Worm (Caenorhabditis elegans) whole organism, L4 larva: ENCODE data around the gene pfk-1.2.
A peak's percentile ranks its signal among the peaks of the same experiment; 100 is the strongest.

Source experiments
- F10B5.3 ChIP-seq: sonication (generic microtip); optimal IDR thresholded peaks from 2 replicates; lab custom pipeline; 2016; ENCODE audit warnings: mild to moderate bottlenecking, missing genetic modification characterization, missing compliant biosample characterization
- F37D6.2 ChIP-seq: sonication (generic microtip); optimal IDR thresholded peaks from 2 replicates; lab custom pipeline; 2016; ENCODE audit warnings: mild to moderate bottlenecking, missing genetic modification characterization, missing compliant biosample characterization
- F49E8.2 ChIP-seq: sonication (generic microtip); optimal IDR thresholded peaks from 2 replicates; lab custom pipeline; 2016; ENCODE audit warnings: missing compliant biosample characterization, mild to moderate bottlenecking, missing genetic modification characterization, borderline replicate concordance
- Y5F2A.4 ChIP-seq: fragments of 200-800 bp; sonication (Bioruptor generic); optimal IDR thresholded peaks from 2 replicates; lab custom pipeline; 2018; ENCODE audit warnings: mild to moderate bottlenecking, missing genetic modification characterization, missing compliant biosample characterization
- Y75B8A.6 ChIP-seq: fragments of 200-800 bp; sonication (Bioruptor generic); IDR thresholded peaks from 2 replicates; pipeline ENCODE4 v1.3.6; 2022; ENCODE audit warnings: missing genetic modification reagents, missing genetic modification characterization, missing compliant biosample characterization
- ZK337.2 ChIP-seq: fragments of 200-800 bp; sonication (Bioruptor generic); IDR thresholded peaks from 2 replicates; pipeline ENCODE4 v1.3.6; 2022; ENCODE audit warnings: missing genetic modification reagents, missing genetic modification characterization, missing compliant biosample characterization
- ZK546.5 ChIP-seq, 2 experiments: sonication (generic microtip); optimal IDR thresholded peaks; 2 replicates each; lab custom pipeline; 2017; ENCODE audit warnings: missing biosample characterization in 2 of 2, missing genetic modification characterization in 2 of 2
- aha-1 ChIP-seq: fragments of 150-350 bp; peaks from one replicate; lab custom pipeline; 2014; ENCODE audit warnings: missing biosample characterization, missing genetic modification characterization
- ceh-20 ChIP-seq: fragments of 200-800 bp; sonication (Bioruptor generic); IDR thresholded peaks from 2 replicates; pipeline ENCODE4 v1.3.6; 2022; ENCODE audit warnings: missing genetic modification reagents, missing genetic modification characterization, missing compliant biosample characterization
- ceh-32 ChIP-seq: sonication (generic microtip); optimal IDR thresholded peaks from 2 replicates; lab custom pipeline; 2016; ENCODE audit warnings: mild to moderate bottlenecking, missing genetic modification characterization, missing compliant biosample characterization; ENCODE audit not compliant: poor library complexity
- ces-1 ChIP-seq: fragments of 150-350 bp; sonication (generic microtip); optimal IDR thresholded peaks from 4 replicates; lab custom pipeline; 2014; ENCODE audit warnings: missing biosample characterization, missing genetic modification reagents, missing genetic modification characterization
- ctbp-1 ChIP-seq: fragments of 200-800 bp; sonication (Bioruptor generic); IDR thresholded peaks from 2 replicates; pipeline ENCODE4 v1.3.6; 2022; ENCODE audit warnings: missing genetic modification reagents, missing genetic modification characterization, missing compliant biosample characterization
- daf-12 ChIP-seq: fragments of 150-350 bp; optimal IDR thresholded peaks from 2 replicates; lab custom pipeline; 2014; ENCODE audit warnings: missing biosample characterization, missing genetic modification reagents, missing genetic modification characterization
- daf-16 ChIP-seq, 3 experiments: sonication (generic microtip); optimal IDR thresholded peaks; 2 replicates each; lab custom pipeline; 2016 to 2017; ENCODE audit warnings: missing genetic modification characterization in 3 of 3, missing genetic modification reagents in 3 of 3, mild to moderate bottlenecking in 2 of 3, missing compliant biosample characterization in 2 of 3, missing biosample characterization in 1 of 3, moderate library complexity in 1 of 3
- dmd-6 ChIP-seq: fragments of 200-800 bp; sonication (Bioruptor generic); IDR thresholded peaks from 2 replicates; pipeline ENCODE4 v1.3.6; 2022; ENCODE audit warnings: missing genetic modification reagents, missing genetic modification characterization, missing compliant biosample characterization
- dmd-8 ChIP-seq: fragments of 200-800 bp; sonication (Bioruptor generic); IDR thresholded peaks from 2 replicates; pipeline ENCODE4 v1.3.6; 2022; ENCODE audit warnings: missing genetic modification characterization, missing compliant biosample characterization
- dmd-9 ChIP-seq: fragments of 200-800 bp; sonication (Bioruptor generic); IDR thresholded peaks from 2 replicates; pipeline ENCODE4 v1.3.6; 2022; ENCODE audit warnings: missing genetic modification reagents, missing genetic modification characterization, missing compliant biosample characterization
- dpl-1 ChIP-seq: fragments of 150-350 bp; optimal IDR thresholded peaks from 2 replicates; lab custom pipeline; 2014; ENCODE audit warnings: missing biosample characterization, missing genetic modification reagents, missing genetic modification characterization
- fos-1 ChIP-seq: fragments of 150-350 bp; optimal IDR thresholded peaks from 2 replicates; lab custom pipeline; 2014; ENCODE audit warnings: missing biosample characterization, missing genetic modification characterization
- gei-8 ChIP-seq: fragments of 200-800 bp; sonication (Bioruptor generic); optimal IDR thresholded peaks from 2 replicates; lab custom pipeline; 2018; ENCODE audit warnings: mild to moderate bottlenecking, missing genetic modification characterization, missing compliant biosample characterization
- hif-1 ChIP-seq, 2 experiments: sonication (generic microtip); optimal IDR thresholded peaks; 2 replicates each; lab custom pipeline; 2016 to 2017; ENCODE audit warnings: missing compliant biosample characterization in 2 of 2, missing genetic modification characterization in 2 of 2, missing genetic modification reagents in 2 of 2, missing genotype in 2 of 2, mild to moderate bottlenecking in 1 of 2
- hmg-1.1 ChIP-seq: fragments of 200-800 bp; sonication (Bioruptor generic); IDR thresholded peaks from 2 replicates; pipeline ENCODE4 v1.3.6; 2022; ENCODE audit warnings: missing genetic modification reagents, missing genetic modification characterization, missing compliant biosample characterization
- jun-1 ChIP-seq: fragments of 150-350 bp; optimal IDR thresholded peaks from 2 replicates; lab custom pipeline; 2014; ENCODE audit warnings: missing biosample characterization, missing genetic modification reagents, missing genetic modification characterization
- lim-7 ChIP-seq: fragments of 200-800 bp; sonication (Bioruptor generic); IDR thresholded peaks from 2 replicates; pipeline ENCODE4 v1.3.6; 2022; ENCODE audit warnings: missing genetic modification characterization, missing compliant biosample characterization
- lin-38 ChIP-seq: fragments of 200-800 bp; sonication (Bioruptor generic); IDR thresholded peaks from 2 replicates; pipeline ENCODE4 v1.3.6; 2022; ENCODE audit warnings: missing genetic modification reagents, missing genetic modification characterization, missing compliant biosample characterization
- lir-3 ChIP-seq: sonication (generic microtip); optimal IDR thresholded peaks from 2 replicates; lab custom pipeline; 2016; ENCODE audit warnings: mild to moderate bottlenecking, missing genetic modification characterization, missing compliant biosample characterization
- lsy-2 ChIP-seq, 2 experiments: fragments of 150-350 bp in 1 of 2; sonication (generic microtip) in 1 of 2; optimal IDR thresholded peaks; 2 replicates each; lab custom pipeline; 2014 to 2017; ENCODE audit warnings: missing biosample characterization in 2 of 2, missing genetic modification characterization in 2 of 2
- madf-9 ChIP-seq: fragments of 200-800 bp; sonication (Bioruptor generic); conservative IDR thresholded peaks from 2 replicates; pipeline ENCODE4 v1.3.6; 2022; ENCODE audit warnings: missing genetic modification reagents, missing genetic modification characterization, missing compliant biosample characterization
- mdl-1 ChIP-seq, 2 experiments: fragments of 150-350 bp in 1 of 2; sonication (generic microtip) in 1 of 2; optimal IDR thresholded peaks; 2 replicates each; lab custom pipeline; 2014 to 2017; ENCODE audit warnings: missing biosample characterization in 2 of 2, missing genetic modification characterization in 2 of 2
- mdt-29 ChIP-seq: fragments of 200-800 bp; sonication (Bioruptor generic); IDR thresholded peaks from 2 replicates; pipeline ENCODE4 v1.3.6; 2022; ENCODE audit warnings: missing genetic modification reagents, missing genetic modification characterization, missing compliant biosample characterization
- mes-2 ChIP-seq: sonication (generic microtip); optimal IDR thresholded peaks from 2 replicates; lab custom pipeline; 2016; ENCODE audit warnings: missing genotype, mild to moderate bottlenecking, missing genetic modification characterization, missing compliant biosample characterization; ENCODE audit not compliant: poor library complexity, severe bottlenecking
- nhr-41 ChIP-seq: fragments of 200-800 bp; sonication (Bioruptor generic); IDR thresholded peaks from 2 replicates; pipeline ENCODE4 v1.3.6; 2022; ENCODE audit warnings: missing genetic modification reagents, missing genetic modification characterization, missing compliant biosample characterization
- nhr-42 ChIP-seq: fragments of 200-800 bp; sonication (Bioruptor generic); IDR thresholded peaks from 2 replicates; pipeline ENCODE4 v1.3.6; 2022; ENCODE audit warnings: missing genetic modification characterization, missing compliant biosample characterization
- nhr-48 ChIP-seq: sonication (generic microtip); optimal IDR thresholded peaks from 2 replicates; lab custom pipeline; 2016; ENCODE audit warnings: mild to moderate bottlenecking, missing genetic modification characterization, missing compliant biosample characterization
- nhr-77 ChIP-seq: fragments of 150-350 bp; optimal IDR thresholded peaks from 2 replicates; lab custom pipeline; 2014; ENCODE audit warnings: missing biosample characterization, missing genetic modification characterization
- pha-4 ChIP-seq, 2 experiments: fragments of 150-350 bp in 1 of 2; fragments of 200-800 bp in 1 of 2; sonication (Bioruptor generic) in 1 of 2; IDR thresholded peaks in 1 of 2; optimal IDR thresholded peaks in 1 of 2; 2 replicates each; pipeline versions ENCODE4 v1.3.6 to Lab custom; 2014 to 2022; ENCODE audit warnings: missing genetic modification characterization in 2 of 2, missing genetic modification reagents in 2 of 2, missing biosample characterization in 1 of 2, missing compliant biosample characterization in 1 of 2
- pqm-1 ChIP-seq: sonication (generic microtip); optimal IDR thresholded peaks from 2 replicates; lab custom pipeline; 2017; ENCODE audit warnings: missing biosample characterization, missing genetic modification characterization
- set-16 ChIP-seq: fragments of 200-800 bp; sonication (Bioruptor generic); IDR thresholded peaks from 2 replicates; pipeline ENCODE4 v1.3.6; 2022; ENCODE audit warnings: missing genetic modification reagents, missing genetic modification characterization, missing compliant biosample characterization
- skn-1 ChIP-seq: fragments of 150-350 bp; optimal IDR thresholded peaks from 2 replicates; lab custom pipeline; 2014; ENCODE audit warnings: missing biosample characterization, missing genetic modification characterization
- snpc-4 ChIP-seq: fragments of 150-350 bp; optimal IDR thresholded peaks from 2 replicates; lab custom pipeline; 2014; ENCODE audit warnings: missing biosample characterization, missing genetic modification characterization
- spr-1 ChIP-seq: sonication (generic microtip); optimal IDR thresholded peaks from 2 replicates; lab custom pipeline; 2016; ENCODE audit warnings: mild to moderate bottlenecking, missing genetic modification characterization, missing compliant biosample characterization
- spr-3 ChIP-seq: fragments of 200-800 bp; sonication (Bioruptor generic); optimal IDR thresholded peaks from 2 replicates; lab custom pipeline; 2018; ENCODE audit warnings: mild to moderate bottlenecking, missing genetic modification characterization, missing compliant biosample characterization
- tag-97 ChIP-seq: fragments of 200-800 bp; sonication (Bioruptor generic); IDR thresholded peaks from 2 replicates; pipeline ENCODE4 v1.3.6; 2022; ENCODE audit warnings: missing genetic modification characterization, missing compliant biosample characterization
- unc-130 ChIP-seq: sonication (generic microtip); optimal IDR thresholded peaks from 2 replicates; lab custom pipeline; 2016; ENCODE audit warnings: missing genetic modification reagents, missing genetic modification characterization, missing compliant biosample characterization
- zfp-3 ChIP-seq: fragments of 200-800 bp; sonication (Bioruptor generic); conservative IDR thresholded peaks from 2 replicates; pipeline ENCODE4 v1.3.6; 2022; ENCODE audit warnings: missing genetic modification reagents, missing genetic modification characterization, missing compliant biosample characterization
- ztf-11 ChIP-seq: fragments of 150-350 bp; optimal IDR thresholded peaks from 2 replicates; lab custom pipeline; 2014; ENCODE audit warnings: missing biosample characterization, missing genetic modification characterization

pfk-1.2 gene

ce11 chrV:9527984-9528383 is 3.6 kb upstream of the pfk-1.2 start:
- TF ChIP-seq lin-38 (no peak), daf-16 (GFP tag; optimal IDR thresholded peaks at IDR 0.05; lab: Kevin White, UChicago) (no peak), daf-16 (tag; optimal IDR thresholded peaks at IDR 0.05; lab: Kevin White, UChicago) (no peak), aha-1 (tag; lab: Kevin White, UChicago) (peak; percentile 96)

ce11 chrV:9534621-9535020 is 3.0 kb downstream of the pfk-1.2 start, which contains the start of gene tag-329:
tag-329 (plus strand) TSS chrV:9534921.
- no peak for TF ChIP-seq mdl-1 (tag; optimal IDR thresholded peaks at IDR 0.05; lab: Kevin White, UChicago)
- TF ChIP-seq pqm-1 (tag; lab: Kevin White, UChicago), result no peak
- no peak for TF ChIP-seq skn-1
- TF ChIP-seq spr-3 (GFP tag; lab: Kevin White, UChicago), result no peak
- TF ChIP-seq hmg-1.1 (GFP tag; lab: Robert Waterston, UW), result no peak
- no peak for TF ChIP-seq nhr-77 (tag; lab: Kevin White, UChicago)
- no peak for TF ChIP-seq Y75B8A.6 (GFP tag; lab: Robert Waterston, UW)
- TF ChIP-seq dmd-8, result no peak
- no peak for TF ChIP-seq gei-8 (GFP tag; lab: Kevin White, UChicago)
- TF ChIP-seq ZK546.5 (tag; optimal IDR thresholded peaks at IDR 0.05; lab: Kevin White, UChicago), result no peak
- TF ChIP-seq dpl-1 (GFP tag; lab: Kevin White, UChicago), result no peak
- no peak for TF ChIP-seq set-16
- TF ChIP-seq F10B5.3 (tag; lab: Kevin White, UChicago), result no peak

- TF ChIP-seq lim-7 (no peak), daf-12 (no peak), ZK337.2 (0 out of 2 replicates have a peak, but pooled peaks have one; percentile 59), F37D6.2 (tag; lab: Kevin White, UChicago) (no peak), lir-3 (tag; lab: Kevin White, UChicago) (no peak), jun-1 (tag; lab: Kevin White, UChicago) (no peak), madf-9 (GFP tag; lab: Robert Waterston, UW) (no peak), Y75B8A.6 (GFP tag; lab: Robert Waterston, UW) (no peak), unc-130 (GFP tag; lab: Kevin White, UChicago) (peak; percentile 84), lin-38 (no peak), nhr-41 (no peak), dmd-9 (GFP tag; lab: Robert Waterston, UW) (peak; percentile 53; the same call in 1 of the 2 replicates), ceh-20 (GFP tag; lab: Robert Waterston, UW) (no peak), nhr-42 (GFP tag; lab: Robert Waterston, UW) (no peak), F49E8.2 (tag; lab: Kevin White, UChicago) (peak; percentile 14), dmd-6 (GFP tag; lab: Robert Waterston, UW) (no peak), spr-1 (tag; lab: Kevin White, UChicago) (no peak), mes-2 (tag; lab: Kevin White, UChicago) (peak; percentile 97), ztf-11 (tag; lab: Kevin White, UChicago) (no peak), ctbp-1 (GFP tag; lab: Robert Waterston, UW) (no peak), lsy-2 (tag; optimal IDR thresholded peaks at IDR 0.05; lab: Kevin White, UChicago) (no peak), fos-1 (no peak), nhr-48 (tag; lab: Kevin White, UChicago) (no peak), ces-1 (GFP tag; lab: Kevin White, UChicago) (no peak), daf-16 (GFP tag; optimal IDR thresholded peaks at IDR 0.05; lab: Kevin White, UChicago) (no peak), daf-16 (tag; optimal IDR thresholded peaks at IDR 0.05; lab: Kevin White, UChicago) (no peak), snpc-4 (tag; lab: Kevin White, UChicago) (no peak), tag-97 (GFP tag; lab: Robert Waterston, UW) (no peak), hmg-1.1 (GFP tag; lab: Robert Waterston, UW) (no peak), ceh-32 (tag; lab: Kevin White, UChicago) (no peak), pha-4 (GFP tag; IDR thresholded peaks at IDR 0.05; lab: Robert Waterston, UW) (no peak), pha-4 (tag; optimal IDR thresholded peaks at IDR 0.05; lab: Kevin White, UChicago) (no peak), mdt-29 (no peak), zfp-3 (GFP tag; lab: Robert Waterston, UW) (no peak), Y5F2A.4 (GFP tag; lab: Kevin White, UChicago) (no peak), dpl-1 (GFP tag; lab: Kevin White, UChicago) (peak; percentile 55), hif-1 (tag; optimal IDR thresholded peaks at IDR 0.05; lab: Kevin White, UChicago) (peak in 1 of 2 experiments; percentile 52)
These were observed 4.9 kb downstream of the pfk-1.2 start, which contains the start of gene C50F4.4 for ce11 chrV:9536505-9536904. C50F4.4 (plus strand) TSS chrV:9536771.
